Fruit fly (Drosophila melanogaster): ENCODE data around the gene Os-C.

DNA sequence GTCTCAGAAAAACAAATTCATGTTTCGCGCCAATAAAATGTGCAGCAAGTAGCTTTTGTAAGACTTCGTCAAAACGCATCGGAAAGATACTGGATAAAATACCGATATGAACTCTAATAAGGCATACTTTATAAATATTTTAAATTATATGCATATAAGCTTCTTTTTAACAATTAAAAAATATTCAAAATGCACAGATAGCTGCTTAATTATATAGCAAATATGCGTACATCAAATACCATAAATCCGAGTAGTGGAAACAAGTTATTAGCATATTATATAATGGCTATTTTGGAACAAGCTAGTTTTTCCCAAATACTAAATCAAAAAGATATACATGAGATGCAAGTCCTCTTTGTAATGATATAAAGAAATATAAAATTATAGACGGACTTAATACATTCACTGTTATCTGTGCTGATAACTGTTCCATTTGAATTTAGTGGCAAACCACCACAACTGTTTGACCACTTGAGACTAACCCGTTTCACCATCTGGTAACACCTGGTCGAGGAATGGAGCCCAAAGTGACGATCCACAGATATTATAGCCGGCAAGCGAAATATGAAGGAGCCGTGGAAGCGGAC lies 20.9 kb downstream of the Os-C start, which contains the start of gene PIG-H:
- TF ChIP-seq CG8478 (optimal IDR thresholded peaks at IDR 0.05) (no peak), CTCF (optimal IDR thresholded peaks at IDR 0.05) (no peak)
